Worm (Caenorhabditis elegans) whole organism, mixed stage, embryonic: ENCODE data around the gene ttr-57.
"Not testable (repeated sequence)": the region's sequence is repeated elsewhere in the genome, so short reads cannot be mapped to it uniquely, and the experiment has no call there.

Source experiments
- M03D4.4 ChIP-seq: sonication (generic microtip); optimal IDR thresholded peaks from 2 replicates; lab custom pipeline; 2017; ENCODE audit warnings: mild to moderate bottlenecking, missing genetic modification characterization, missing compliant biosample characterization
- bed-3 ChIP-seq: fragments of 200-800 bp; sonication (Bioruptor generic); optimal IDR thresholded peaks from 3 replicates; lab custom pipeline; 2018; ENCODE audit warnings: mild to moderate bottlenecking, missing genetic modification characterization, moderate library complexity, missing compliant biosample characterization
- blmp-1 ChIP-seq: fragments of 150-350 bp; optimal IDR thresholded peaks from 2 replicates; lab custom pipeline; 2014; ENCODE audit warnings: missing biosample characterization, missing genetic modification characterization
- ceh-39 ChIP-seq: fragments of 150-350 bp; optimal IDR thresholded peaks from 2 replicates; lab custom pipeline; 2014; ENCODE audit warnings: missing biosample characterization, missing genetic modification characterization
- ceh-43 ChIP-seq: fragments of 200-800 bp; sonication (Bioruptor generic); optimal IDR thresholded peaks from 2 replicates; lab custom pipeline; 2018; ENCODE audit warnings: mild to moderate bottlenecking, missing genetic modification characterization, moderate library complexity, missing compliant biosample characterization
- ceh-83 ChIP-seq: fragments of 200-800 bp; sonication (Bioruptor generic); optimal IDR thresholded peaks from 2 replicates; lab custom pipeline; 2018; ENCODE audit warnings: mild to moderate bottlenecking, missing genetic modification characterization, missing compliant biosample characterization
- ces-1 ChIP-seq: fragments of 150-350 bp; optimal IDR thresholded peaks from 2 replicates; lab custom pipeline; 2014; ENCODE audit warnings: missing biosample characterization, missing genetic modification reagents, missing genetic modification characterization
- drap-1 ChIP-seq: fragments of 200-800 bp; sonication (Bioruptor generic); optimal IDR thresholded peaks from 3 replicates; lab custom pipeline; 2018; ENCODE audit warnings: mild to moderate bottlenecking, missing genetic modification characterization, missing compliant biosample characterization
- elt-1 ChIP-seq: sonication (generic microtip); optimal IDR thresholded peaks from 2 replicates; lab custom pipeline; 2017; ENCODE audit warnings: missing genetic modification characterization, mild to moderate bottlenecking, missing compliant biosample characterization, antibody characterized with exemption, moderate library complexity, borderline replicate concordance; ENCODE audit not compliant: insufficient read depth
- elt-3 ChIP-seq: fragments of 150-350 bp; optimal IDR thresholded peaks from 2 replicates; lab custom pipeline; 2014; ENCODE audit warnings: missing biosample characterization, missing genetic modification characterization
- flh-1 ChIP-seq: fragments of 200-800 bp; sonication (Bioruptor generic); optimal IDR thresholded peaks from 2 replicates; lab custom pipeline; 2018; ENCODE audit warnings: mild to moderate bottlenecking, missing genetic modification characterization, moderate library complexity, missing compliant biosample characterization
- hlh-1 ChIP-seq: fragments of 150-350 bp; optimal IDR thresholded peaks from 2 replicates; lab custom pipeline; 2014; ENCODE audit warnings: missing biosample characterization, missing genetic modification reagents, missing genetic modification characterization
- lin-13 ChIP-seq: fragments of 150-350 bp; optimal IDR thresholded peaks from 2 replicates; lab custom pipeline; 2014; ENCODE audit warnings: missing biosample characterization, missing genetic modification characterization
- lin-32 ChIP-seq: fragments of 200-800 bp; sonication (Bioruptor generic); optimal IDR thresholded peaks from 2 replicates; lab custom pipeline; 2018; ENCODE audit warnings: mild to moderate bottlenecking, missing genetic modification characterization, missing compliant biosample characterization
- lsy-2 ChIP-seq: fragments of 150-350 bp; optimal IDR thresholded peaks from 2 replicates; lab custom pipeline; 2014; ENCODE audit warnings: missing biosample characterization, missing genetic modification characterization
- mls-2 ChIP-seq: sonication (generic microtip); optimal IDR thresholded peaks from 2 replicates; lab custom pipeline; 2016; ENCODE audit warnings: mild to moderate bottlenecking, missing genetic modification characterization, moderate library complexity, missing compliant biosample characterization
- nhr-12 ChIP-seq: fragments of 150-350 bp; optimal IDR thresholded peaks from 2 replicates; lab custom pipeline; 2014; ENCODE audit warnings: missing biosample characterization, missing genetic modification characterization
- nhr-2 ChIP-seq: fragments of 150-350 bp; optimal IDR thresholded peaks from 2 replicates; lab custom pipeline; 2014; ENCODE audit warnings: missing biosample characterization, missing genetic modification characterization
- nhr-237 ChIP-seq: fragments of 150-350 bp; optimal IDR thresholded peaks from 2 replicates; lab custom pipeline; 2014; ENCODE audit warnings: missing biosample characterization, missing genetic modification characterization
- nhr-76 ChIP-seq: sonication (generic microtip); optimal IDR thresholded peaks from 2 replicates; lab custom pipeline; 2017; ENCODE audit warnings: missing biosample characterization, missing genetic modification characterization
- pha-4 ChIP-seq: fragments of 150-350 bp; optimal IDR thresholded peaks from 2 replicates; lab custom pipeline; 2018; ENCODE audit warnings: missing biosample characterization, missing genetic modification reagents, missing genetic modification characterization
- sem-2 ChIP-seq: fragments of 200-800 bp; sonication (Bioruptor generic); optimal IDR thresholded peaks from 2 replicates; lab custom pipeline; 2018; ENCODE audit warnings: mild to moderate bottlenecking, missing genetic modification characterization, missing compliant biosample characterization
- snpc-4 ChIP-seq: fragments of 150-350 bp; optimal IDR thresholded peaks from 2 replicates; lab custom pipeline; 2014; ENCODE audit warnings: missing biosample characterization, missing genetic modification characterization
- sptf-1 ChIP-seq: sonication (generic microtip); optimal IDR thresholded peaks from 2 replicates; lab custom pipeline; 2017; ENCODE audit warnings: mild to moderate bottlenecking, missing genetic modification characterization, moderate library complexity, missing compliant biosample characterization
- tbx-8 ChIP-seq: fragments of 200-800 bp; sonication (Bioruptor generic); optimal IDR thresholded peaks from 2 replicates; lab custom pipeline; 2018; ENCODE audit warnings: mild to moderate bottlenecking, missing genetic modification characterization, moderate library complexity, missing compliant biosample characterization
- unc-120 ChIP-seq: sonication (generic microtip); optimal IDR thresholded peaks from 2 replicates; lab custom pipeline; 2017; ENCODE audit warnings: missing genetic modification characterization, missing compliant biosample characterization; ENCODE audit not compliant: poor library complexity, severe bottlenecking
- unc-39 ChIP-seq: fragments of 150-350 bp; optimal IDR thresholded peaks from 2 replicates; lab custom pipeline; 2014; ENCODE audit warnings: missing biosample characterization, missing genetic modification characterization
- unc-62 ChIP-seq: fragments of 150-350 bp; optimal IDR thresholded peaks from 2 replicates; lab custom pipeline; 2014; ENCODE audit warnings: missing biosample characterization, missing genetic modification reagents, missing genetic modification characterization
- zip-8 ChIP-seq: fragments of 150-350 bp; optimal IDR thresholded peaks from 2 replicates; lab custom pipeline; 2014; ENCODE audit warnings: missing biosample characterization, missing genetic modification characterization
- ztf-11 ChIP-seq: fragments of 150-350 bp; optimal IDR thresholded peaks from 2 replicates; lab custom pipeline; 2014; ENCODE audit warnings: missing biosample characterization, missing genetic modification characterization

The ttr-57 gene

ce11 chrV:20561795-20562194 is 43.1 kb upstream of the ttr-57 start, which contains the start of gene F26F2.1:
TSS of gene F26F2.1 (minus strand) at chrV:20561895.
- TF ChIP-seq nhr-237 (tag; lab: Kevin White, UChicago), result no peak
- TF ChIP-seq nhr-2 (tag; lab: Kevin White, UChicago), result no peak
- no peak for TF ChIP-seq hlh-1 (tag; lab: Kevin White, UChicago)
- no peak for TF ChIP-seq blmp-1 (tag; lab: Kevin White, UChicago)
- no peak for TF ChIP-seq drap-1 (GFP tag; lab: Kevin White, UChicago)
- no peak for TF ChIP-seq ceh-39 (tag; lab: Kevin White, UChicago)
- TF ChIP-seq nhr-12, result no peak
- no peak for TF ChIP-seq ceh-83 (GFP tag; lab: Kevin White, UChicago)
- TF ChIP-seq flh-1 (GFP tag; lab: Kevin White, UChicago), result no peak
- TF ChIP-seq mls-2 (tag; lab: Kevin White, UChicago), result no peak
- no peak for TF ChIP-seq pha-4 (tag; lab: Kevin White, UChicago)
- no peak for TF ChIP-seq unc-120 (tag; lab: Kevin White, UChicago)
- TF ChIP-seq nhr-76 (tag; lab: Kevin White, UChicago), result no peak
- no peak for TF ChIP-seq snpc-4 (tag; lab: Kevin White, UChicago)

- TF ChIP-seq ceh-39 (tag; lab: Kevin White, UChicago); tbx-8 (GFP tag; lab: Kevin White, UChicago); sptf-1 (tag; lab: Kevin White, UChicago): not testable (repeated sequence)
- TF ChIP-seq, all 35 proteins: peak for 0; not testable (repeated sequence) for 35
These were observed 40.9 kb upstream of the ttr-57 start, which contains the start of gene F26F2.13 for ce11 chrV:20564054-20564453. TSS of gene F26F2.13 (plus strand) at chrV:20564354.

DNA sequence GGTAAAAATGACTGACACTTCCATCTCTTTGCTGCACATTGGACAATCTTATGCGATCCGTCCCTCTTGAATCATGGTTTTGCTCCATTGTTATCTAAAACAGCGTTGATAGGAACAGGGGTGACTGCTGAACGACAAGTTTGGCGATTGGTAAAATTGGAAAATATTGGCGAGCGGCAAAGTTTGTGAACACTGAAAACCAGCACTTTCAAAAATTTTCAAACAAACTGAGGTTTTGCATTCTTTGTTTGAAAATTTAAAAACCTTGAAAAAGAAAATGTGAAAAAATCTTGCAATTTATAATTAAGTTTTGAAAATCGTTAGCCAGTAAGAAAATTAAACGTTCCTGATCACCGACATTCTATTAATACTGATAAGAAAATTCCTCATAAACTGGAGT is 38.5 kb upstream of the ttr-57 start, which contains the start of gene F26F2.3:
TSS of gene F26F2.3 (minus strand) at position 101 of the 400 bp plus-strand sequence.
- TF ChIP-seq sem-2 (GFP tag; lab: Kevin White, UChicago) (no peak), unc-62 (GFP tag; lab: Kevin White, UChicago) (no peak), flh-1 (GFP tag; lab: Kevin White, UChicago) (no peak), sptf-1 (tag; lab: Kevin White, UChicago) (no peak), bed-3 (GFP tag; lab: Kevin White, UChicago) (no peak), unc-39 (no peak), ceh-39 (tag; lab: Kevin White, UChicago) (no peak), M03D4.4 (tag; lab: Kevin White, UChicago) (no peak), ceh-83 (GFP tag; lab: Kevin White, UChicago) (no peak), pha-4 (tag; lab: Kevin White, UChicago) (no peak), lin-13 (tag; lab: Kevin White, UChicago) (no peak), tbx-8 (GFP tag; lab: Kevin White, UChicago) (no peak)
- TF ChIP-seq, all 35 proteins: peak for 0

DNA sequence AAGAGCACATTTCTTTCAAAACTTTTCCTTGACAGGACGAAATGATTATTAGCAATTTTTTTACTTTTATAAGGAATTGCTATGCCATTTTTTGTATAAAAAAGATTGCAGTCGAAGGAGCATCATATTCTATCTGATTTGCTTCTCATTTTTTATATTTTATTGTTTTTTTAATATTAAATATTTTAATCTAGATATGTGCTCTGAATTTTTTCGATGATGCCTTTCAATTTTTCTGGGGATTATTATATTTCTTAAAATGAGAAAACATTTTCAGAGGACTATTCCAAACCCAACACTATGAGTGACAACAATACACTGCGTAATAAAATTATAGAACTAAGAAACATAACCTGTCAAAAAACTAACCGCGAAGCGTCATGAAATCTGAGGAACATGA is 35.9 kb upstream of the ttr-57 start, which contains the start of gene F26F2.4:
TSS of gene F26F2.4 (plus strand) at position 301 of the 400 bp plus-strand sequence.
- not testable (repeated sequence) for TF ChIP-seq zip-8 (tag; lab: Kevin White, UChicago); unc-39; ceh-39 (tag; lab: Kevin White, UChicago)
- TF ChIP-seq, all 35 proteins: peak for 0; not testable (repeated sequence) for 35

DNA sequence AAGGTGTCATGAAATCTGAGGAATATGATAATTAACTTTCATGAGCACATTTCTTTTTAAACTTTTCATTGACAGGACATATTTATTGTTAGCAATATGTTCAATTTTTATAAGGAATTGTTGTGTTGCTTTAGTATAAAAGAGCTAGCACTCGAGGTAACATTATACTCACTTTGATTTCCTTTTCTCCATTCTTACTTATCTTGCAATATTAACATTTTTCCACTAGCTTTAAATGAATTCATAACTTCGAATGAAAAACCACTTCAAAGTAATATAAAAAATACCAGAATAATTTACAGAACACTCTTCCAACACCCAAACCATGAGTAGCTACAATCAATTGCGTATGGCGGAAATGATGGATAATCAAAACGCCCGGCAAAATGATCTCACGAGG is 31.5 kb upstream of the ttr-57 start, which contains the start of gene F26F2.5:
TSS of gene F26F2.5 (plus strand) at position 301 of the 400 bp plus-strand sequence.
- TF ChIP-seq bed-3 (GFP tag; lab: Kevin White, UChicago) (no peak), zip-8 (tag; lab: Kevin White, UChicago) (no peak), sem-2 (GFP tag; lab: Kevin White, UChicago) (no peak), snpc-4 (tag; lab: Kevin White, UChicago) (no peak), nhr-237 (tag; lab: Kevin White, UChicago) (no peak), ceh-39 (tag; lab: Kevin White, UChicago) (no peak), nhr-2 (tag; lab: Kevin White, UChicago) (no peak), mls-2 (tag; lab: Kevin White, UChicago) (no peak), lsy-2 (tag; lab: Kevin White, UChicago) (no peak), ceh-83 (GFP tag; lab: Kevin White, UChicago) (no peak), lin-13 (tag; lab: Kevin White, UChicago) (no peak), M03D4.4 (tag; lab: Kevin White, UChicago) (no peak), lin-32 (GFP tag; lab: Kevin White, UChicago) (no peak), unc-62 (GFP tag; lab: Kevin White, UChicago) (no peak), ceh-43 (GFP tag; lab: Kevin White, UChicago) (no peak)

DNA sequence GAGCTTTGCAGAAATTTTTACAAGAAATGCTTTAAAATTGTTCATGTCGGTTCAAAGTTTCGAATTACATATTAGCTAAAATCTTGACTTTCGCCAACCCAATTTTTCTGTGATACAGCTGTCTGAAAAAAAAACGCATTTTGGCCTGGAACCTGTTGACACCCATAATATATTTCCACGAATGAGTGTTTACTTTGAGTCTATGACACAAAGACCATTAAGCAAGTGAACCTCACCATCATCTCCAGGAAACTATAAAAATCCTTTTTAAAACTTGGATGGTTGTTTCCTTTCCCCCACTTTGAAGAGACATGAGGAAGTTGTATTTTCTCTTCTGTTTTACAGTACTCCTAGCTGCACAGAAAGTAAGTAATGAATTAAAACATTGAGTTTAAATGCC is 30.6 kb upstream of the ttr-57 start, which contains the start of gene clec-263:
TSS of gene clec-263 (plus strand) at position 301 of the 400 bp plus-strand sequence.
- TF ChIP-seq ztf-11 (tag; lab: Kevin White, UChicago) (no peak), elt-1 (tag; lab: Kevin White, UChicago) (no peak), ces-1 (GFP tag; lab: Kevin White, UChicago) (no peak), mls-2 (tag; lab: Kevin White, UChicago) (no peak), blmp-1 (tag; lab: Kevin White, UChicago) (no peak), nhr-2 (tag; lab: Kevin White, UChicago) (no peak), zip-8 (tag; lab: Kevin White, UChicago) (no peak), snpc-4 (tag; lab: Kevin White, UChicago) (no peak), bed-3 (GFP tag; lab: Kevin White, UChicago) (no peak), nhr-76 (tag; lab: Kevin White, UChicago) (no peak), lin-13 (tag; lab: Kevin White, UChicago) (no peak), nhr-12 (no peak), nhr-237 (tag; lab: Kevin White, UChicago) (no peak), lsy-2 (tag; lab: Kevin White, UChicago) (no peak), pha-4 (tag; lab: Kevin White, UChicago) (no peak), lin-32 (GFP tag; lab: Kevin White, UChicago) (no peak), hlh-1 (tag; lab: Kevin White, UChicago) (no peak), M03D4.4 (tag; lab: Kevin White, UChicago) (no peak), elt-3 (tag; lab: Kevin White, UChicago) (no peak)
